Worm (Caenorhabditis elegans) whole organism, L2 larva: ENCODE data around the gene hmp-1.

Experiments
- C34F6.9 ChIP-seq: fragments of 150-350 bp; optimal IDR thresholded peaks from 2 replicates; lab custom pipeline; 2014; ENCODE audit warnings: missing biosample characterization, missing genetic modification characterization
- F13H6.1 ChIP-seq: sonication (generic microtip); optimal IDR thresholded peaks from 2 replicates; lab custom pipeline; 2016; ENCODE audit warnings: missing genetic modification characterization, missing compliant biosample characterization
- R02D3.7 ChIP-seq: fragments of 150-350 bp; optimal IDR thresholded peaks from 2 replicates; lab custom pipeline; 2014; ENCODE audit warnings: missing biosample characterization, missing genetic modification characterization
- Y55F3AM.14 ChIP-seq: fragments of 200-800 bp; sonication (Bioruptor generic); optimal IDR thresholded peaks from 2 replicates; lab custom pipeline; 2018; ENCODE audit warnings: mild to moderate bottlenecking, missing genetic modification characterization, missing compliant biosample characterization
- ZK546.5 ChIP-seq: sonication (generic microtip); optimal IDR thresholded peaks from 2 replicates; lab custom pipeline; 2017; ENCODE audit warnings: missing biosample characterization, missing genetic modification characterization
- alr-1 ChIP-seq: fragments of 150-350 bp; optimal IDR thresholded peaks from 2 replicates; lab custom pipeline; 2014; ENCODE audit warnings: missing biosample characterization, missing genetic modification characterization
- aly-2 ChIP-seq: fragments of 150-350 bp; optimal IDR thresholded peaks from 2 replicates; lab custom pipeline; 2014; ENCODE audit warnings: missing biosample characterization, missing genetic modification characterization
- ama-1 ChIP-seq: fragments of 150-350 bp; optimal IDR thresholded peaks from 2 replicates; lab custom pipeline; 2018; ENCODE audit warnings: inconsistent platforms
- blmp-1 ChIP-seq: sonication (generic microtip); optimal IDR thresholded peaks from 2 replicates; lab custom pipeline; 2017; ENCODE audit warnings: missing genetic modification characterization, mild to moderate bottlenecking, missing compliant biosample characterization, antibody characterized with exemption, moderate library complexity; ENCODE audit not compliant: insufficient read depth
- ceh-16 ChIP-seq: fragments of 150-350 bp; optimal IDR thresholded peaks from 2 replicates; lab custom pipeline; 2014; ENCODE audit warnings: missing biosample characterization, missing genetic modification characterization
- ceh-82 ChIP-seq: fragments of 150-350 bp; optimal IDR thresholded peaks from 2 replicates; lab custom pipeline; 2014; ENCODE audit warnings: missing biosample characterization, missing genetic modification characterization
- crh-2 ChIP-seq: sonication (generic microtip); optimal IDR thresholded peaks from 2 replicates; lab custom pipeline; 2017; ENCODE audit warnings: missing biosample characterization, missing genetic modification characterization
- elt-3 ChIP-seq: sonication (generic microtip); optimal IDR thresholded peaks from 2 replicates; lab custom pipeline; 2017; ENCODE audit warnings: missing biosample characterization, missing genetic modification characterization
- fos-1 ChIP-seq: fragments of 150-350 bp; optimal IDR thresholded peaks from 2 replicates; lab custom pipeline; 2014; ENCODE audit warnings: missing biosample characterization, missing genetic modification characterization
- gmeb-1 ChIP-seq: fragments of 150-350 bp; optimal IDR thresholded peaks from 2 replicates; lab custom pipeline; 2014; ENCODE audit warnings: missing biosample characterization, missing genetic modification characterization
- lin-11 ChIP-seq: fragments of 150-350 bp; sonication (generic microtip); optimal IDR thresholded peaks from 2 replicates; lab custom pipeline; 2014; ENCODE audit warnings: missing biosample characterization, missing genetic modification characterization, inconsistent platforms, mixed read lengths
- lin-13 ChIP-seq: fragments of 150-350 bp; optimal IDR thresholded peaks from 2 replicates; lab custom pipeline; 2014; ENCODE audit warnings: missing biosample characterization, missing genetic modification reagents, missing genetic modification characterization
- lin-39 ChIP-seq: fragments of 150-350 bp; optimal IDR thresholded peaks from 2 replicates; lab custom pipeline; 2014; ENCODE audit warnings: missing biosample characterization, missing genetic modification reagents, missing genetic modification characterization
- lsy-2 ChIP-seq, 2 experiments: fragments of 150-350 bp in 1 of 2; sonication (generic microtip) in 1 of 2; optimal IDR thresholded peaks; 2 replicates each; lab custom pipeline; 2014 to 2017; ENCODE audit warnings: missing biosample characterization in 2 of 2, missing genetic modification characterization in 2 of 2
- mab-5 ChIP-seq: fragments of 150-350 bp; optimal IDR thresholded peaks from 2 replicates; lab custom pipeline; 2014; ENCODE audit warnings: missing biosample characterization, missing genetic modification characterization
- mbf-1 ChIP-seq: sonication (generic microtip); optimal IDR thresholded peaks from 2 replicates; lab custom pipeline; 2017; ENCODE audit warnings: missing biosample characterization, missing genetic modification characterization
- mdl-1 ChIP-seq, 2 experiments: fragments of 150-350 bp in 1 of 2; sonication (generic microtip) in 1 of 2; optimal IDR thresholded peaks; 2 replicates each; lab custom pipeline; 2017; ENCODE audit warnings: missing biosample characterization in 2 of 2, missing genetic modification characterization in 2 of 2
- nhr-10 ChIP-seq: sonication (generic microtip); optimal IDR thresholded peaks from 2 replicates; lab custom pipeline; 2017; ENCODE audit warnings: missing biosample characterization, missing genetic modification characterization
- nhr-12 ChIP-seq: fragments of 150-350 bp; optimal IDR thresholded peaks from 2 replicates; lab custom pipeline; 2014; ENCODE audit warnings: missing biosample characterization, missing genetic modification characterization
- nhr-129 ChIP-seq: fragments of 150-350 bp; optimal IDR thresholded peaks from 2 replicates; lab custom pipeline; 2014; ENCODE audit warnings: missing biosample characterization, missing genetic modification characterization
- nhr-21 ChIP-seq: fragments of 150-350 bp; optimal IDR thresholded peaks from 2 replicates; lab custom pipeline; 2014; ENCODE audit warnings: missing biosample characterization, missing genetic modification characterization
- nhr-23 ChIP-seq: fragments of 150-350 bp; optimal IDR thresholded peaks from 2 replicates; lab custom pipeline; 2014; ENCODE audit warnings: missing biosample characterization, missing genetic modification reagents, missing genetic modification characterization
- nhr-25 ChIP-seq: fragments of 150-350 bp; sonication (generic microtip); optimal IDR thresholded peaks from 3 replicates; lab custom pipeline; 2014; ENCODE audit warnings: missing biosample characterization, missing genetic modification characterization
- nhr-6 ChIP-seq: fragments of 150-350 bp; optimal IDR thresholded peaks from 2 replicates; lab custom pipeline; 2014; ENCODE audit warnings: missing biosample characterization, missing genetic modification characterization
- nhr-77 ChIP-seq: fragments of 150-350 bp; optimal IDR thresholded peaks from 2 replicates; lab custom pipeline; 2014; ENCODE audit warnings: missing biosample characterization, missing genetic modification characterization
- peb-1 ChIP-seq: fragments of 150-350 bp; optimal IDR thresholded peaks from 2 replicates; lab custom pipeline; 2014; ENCODE audit warnings: missing biosample characterization, missing genetic modification characterization
- sem-4 ChIP-seq: fragments of 150-350 bp; optimal IDR thresholded peaks from 2 replicates; lab custom pipeline; 2014; ENCODE audit warnings: missing biosample characterization, missing genetic modification reagents, missing genetic modification characterization
- skn-1 ChIP-seq: sonication (generic microtip); optimal IDR thresholded peaks from 2 replicates; lab custom pipeline; 2017; ENCODE audit warnings: missing biosample characterization, missing genetic modification characterization
- sma-9 ChIP-seq, 2 experiments: fragments of 150-350 bp in 1 of 2; sonication (generic microtip) in 1 of 2; optimal IDR thresholded peaks; 2 replicates each; lab custom pipeline; 2014 to 2016; ENCODE audit warnings: missing genetic modification characterization in 2 of 2, mild to moderate bottlenecking in 1 of 2, missing biosample characterization in 1 of 2, missing compliant biosample characterization in 1 of 2, missing genetic modification reagents in 1 of 2, moderate library complexity in 1 of 2
- snpc-4 ChIP-seq: fragments of 150-350 bp; optimal IDR thresholded peaks from 2 replicates; lab custom pipeline; 2014; ENCODE audit warnings: missing biosample characterization, missing genetic modification characterization
- unc-39 ChIP-seq: fragments of 150-350 bp; optimal IDR thresholded peaks from 2 replicates; lab custom pipeline; 2014; ENCODE audit warnings: missing biosample characterization, missing genetic modification characterization
- unc-62 ChIP-seq: fragments of 150-350 bp; optimal IDR thresholded peaks from 2 replicates; lab custom pipeline; 2014; ENCODE audit warnings: missing biosample characterization, missing genetic modification reagents, missing genetic modification characterization
- ztf-1 ChIP-seq: fragments of 200-800 bp; sonication (Bioruptor generic); conservative IDR thresholded peaks from 2 replicates; pipeline ENCODE4 v1.3.6; 2022; ENCODE audit warnings: missing genetic modification characterization, missing compliant biosample characterization
- ztf-4 ChIP-seq: fragments of 150-350 bp; optimal IDR thresholded peaks from 2 replicates; lab custom pipeline; 2014; ENCODE audit warnings: missing biosample characterization, missing genetic modification characterization

The hmp-1 gene

ce11 chrV:11888656-11889055 lies 43.0 kb downstream of the hmp-1 start:
- TF ChIP-seq nhr-12 (tag; lab: Kevin White, UChicago) (no peak), lin-13 (GFP tag; lab: Kevin White, UChicago) (peak; percentile 21)

ce11 chrV:11889115-11889935 lies 43.7 kb downstream of the hmp-1 start:
- TF ChIP-seq sma-9 (GFP tag; optimal IDR thresholded peaks at IDR 0.05; lab: Kevin White, UChicago), result peak; percentile 41
- TF ChIP-seq sma-9 (tag; optimal IDR thresholded peaks at IDR 0.05; lab: Kevin White, UChicago), result no peak
- no peak for TF ChIP-seq ceh-16 (tag; lab: Kevin White, UChicago)
- peak; percentile 33 for TF ChIP-seq fos-1
- TF ChIP-seq F13H6.1 (tag; lab: Kevin White, UChicago), result no peak
- TF ChIP-seq mab-5, result peak; percentile 21
- no peak for TF ChIP-seq sem-4
- no peak for TF ChIP-seq skn-1 (tag; lab: Kevin White, UChicago)
- peak; percentile 7 for TF ChIP-seq nhr-21 (tag; lab: Kevin White, UChicago)
- peak; percentile 53 for TF ChIP-seq nhr-129
- TF ChIP-seq ztf-4, result peak; percentile 60
- TF ChIP-seq aly-2 (tag; lab: Kevin White, UChicago), result no peak
- no peak for TF ChIP-seq lin-39
- TF ChIP-seq crh-2 (tag; lab: Kevin White, UChicago), result peak; percentile 9
- no peak for TF ChIP-seq mbf-1 (tag; lab: Kevin White, UChicago)
- peak in 1 of 2 experiments; percentile 70 for TF ChIP-seq lsy-2 (tag; optimal IDR thresholded peaks at IDR 0.05; lab: Kevin White, UChicago)
- TF ChIP-seq ztf-1 (GFP tag; lab: Robert Waterston, UW), result no peak
- no peak for TF ChIP-seq unc-62 (GFP tag; lab: Kevin White, UChicago)
- no peak for TF ChIP-seq unc-39
- peak; percentile 52 for TF ChIP-seq gmeb-1
- TF ChIP-seq alr-1 (tag; lab: Kevin White, UChicago), result no peak
- no peak for TF ChIP-seq nhr-23 (tag; lab: Kevin White, UChicago)
- no peak for TF ChIP-seq snpc-4 (tag; lab: Kevin White, UChicago)
- TF ChIP-seq elt-3, result no peak
- no peak for TF ChIP-seq R02D3.7 (tag; lab: Kevin White, UChicago)
- TF ChIP-seq Y55F3AM.14 (GFP tag; lab: Kevin White, UChicago), result peak; percentile 62
- TF ChIP-seq C34F6.9, result no peak
- TF ChIP-seq nhr-6 (tag; lab: Kevin White, UChicago), result peak; percentile 62
- TF ChIP-seq lin-11 (tag; lab: Kevin White, UChicago), result no peak
- TF ChIP-seq nhr-77, result no peak
- no peak for TF ChIP-seq nhr-12 (tag; lab: Kevin White, UChicago)
- peak; percentile 14 for TF ChIP-seq lin-13 (GFP tag; lab: Kevin White, UChicago)
- TF ChIP-seq ZK546.5, result no peak
- TF ChIP-seq blmp-1 (tag; lab: Kevin White, UChicago), result peak; percentile 45
- no peak for TF ChIP-seq mdl-1 (tag; optimal IDR thresholded peaks at IDR 0.05; lab: Kevin White, UChicago)
- TF ChIP-seq ama-1 (lab: Kevin White, UChicago), result peak; percentile 56
- no peak for TF ChIP-seq nhr-25 (tag; lab: Kevin White, UChicago)

- TF ChIP-seq nhr-12 (tag; lab: Kevin White, UChicago), result no peak
Measured at ce11 chrV:11891143-11891862, 45.6 kb downstream of the hmp-1 start, which contains the start of the genes sodh-2 and srx-76. TSS of gene sodh-2 (minus strand) at chrV:11891243. TSS of gene srx-76 (plus strand) at chrV:11891812.

- TF ChIP-seq nhr-10 (tag; lab: Kevin White, UChicago), result no peak
- no peak for TF ChIP-seq nhr-21 (tag; lab: Kevin White, UChicago)
- TF ChIP-seq ceh-82 (tag; lab: Kevin White, UChicago), result no peak
- TF ChIP-seq peb-1, result no peak
- no peak for TF ChIP-seq mab-5
- TF ChIP-seq skn-1 (tag; lab: Kevin White, UChicago), result no peak
- TF ChIP-seq nhr-25 (tag; lab: Kevin White, UChicago), result no peak
Measured at ce11 chrV:11893975-11894374, 48.3 kb downstream of the hmp-1 start, which contains the start of gene K12G11.6. TSS of gene K12G11.6 (plus strand) at chrV:11894331.
